Fruit fly (Drosophila melanogaster) whole organism, wandering third instar larva: Measurements from ENCODE around the gene GluRIIA.

Experiments used
- Hr78 ChIP-seq: fragments of >200 bp; optimal IDR thresholded peaks from 2 replicates; lab custom pipeline; 2017; ENCODE audit warnings: missing biosample characterization, missing genetic modification characterization
- Hr83 ChIP-seq: fragments of 200-300 bp; sonication (Bioruptor generic); optimal IDR thresholded peaks from 2 replicates; lab custom pipeline; 2016; ENCODE audit warnings: missing biosample characterization, mild to moderate bottlenecking, missing genetic modification characterization, moderate library complexity; ENCODE audit not compliant: poor library complexity, severe bottlenecking
- Sp1 ChIP-seq: fragments of 200-800 bp; sonication (Bioruptor generic); optimal IDR thresholded peaks from 3 replicates; lab custom pipeline; 2019; ENCODE audit warnings: missing biosample characterization, mild to moderate bottlenecking, missing genetic modification characterization, moderate library complexity
- Vsx2 ChIP-seq: fragments of 200-300, 225-300 bp; sonication (Bioruptor generic); optimal IDR thresholded peaks from 2 replicates; lab custom pipeline; 2018; ENCODE audit warnings: missing biosample characterization, missing genetic modification characterization; ENCODE audit not compliant: partially characterized antibody
- pan ChIP-seq: fragments of >200 bp; optimal IDR thresholded peaks from 2 replicates; lab custom pipeline; 2017

DNA sequence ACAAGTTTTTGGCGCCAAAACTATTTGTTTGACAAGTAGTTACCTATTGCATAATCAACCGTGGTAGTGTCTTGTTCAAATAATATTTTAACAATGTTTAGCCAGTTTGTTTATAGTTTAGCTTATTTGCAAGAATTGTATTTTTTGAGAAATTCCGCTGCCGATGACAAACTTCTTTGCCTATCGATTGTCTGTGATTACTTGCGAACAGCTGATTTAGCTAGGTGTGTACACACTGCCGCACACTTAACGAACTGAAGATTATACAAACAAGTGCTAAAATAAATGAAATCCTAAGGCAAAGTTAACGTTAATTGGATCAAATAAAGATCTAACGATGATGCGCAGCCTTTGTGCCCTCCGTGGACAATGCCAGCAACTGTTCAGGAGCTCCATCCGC lies 28.1 kb upstream of the GluRIIA start, which contains the start of gene Cox11:
- TF ChIP-seq Sp1 (GFP tag; lab: Kevin White, UChicago) (no peak), Vsx2 (GFP tag; lab: Kevin White, UChicago) (no peak), Hr78 (GFP tag; lab: Kevin White, UChicago) (no peak), pan (lab: Kevin White, UChicago) (no peak), Hr83 (GFP tag; lab: Kevin White, UChicago) (no peak)
